Worm (Caenorhabditis elegans) whole organism, L1 larva: Measurements from ENCODE around the gene ZK666.8.
"Not testable (repeated sequence)": the region's sequence is repeated elsewhere in the genome, so short reads cannot be mapped to it uniquely, and the experiment has no call there.

Experiments used
- F16B12.6 ChIP-seq: fragments of 150-350 bp; optimal IDR thresholded peaks from 2 replicates; lab custom pipeline; 2014; ENCODE audit warnings: missing biosample characterization, missing genetic modification characterization
- aly-2 ChIP-seq: fragments of 150-350 bp; optimal IDR thresholded peaks from 2 replicates; lab custom pipeline; 2014; ENCODE audit warnings: missing biosample characterization, missing genetic modification characterization
- ceh-82 ChIP-seq, 3 experiments: fragments of 150-350 bp in 1 of 3; sonication (generic microtip) in 2 of 3; optimal IDR thresholded peaks; 2 replicates each; lab custom pipeline; 2014 to 2017; ENCODE audit warnings: missing biosample characterization in 3 of 3, missing genetic modification characterization in 3 of 3
- dsc-1 ChIP-seq: sonication (generic microtip); optimal IDR thresholded peaks from 2 replicates; lab custom pipeline; 2016; ENCODE audit warnings: mild to moderate bottlenecking, missing genetic modification characterization, missing compliant biosample characterization
- elt-2 ChIP-seq: sonication (generic microtip); optimal IDR thresholded peaks from 2 replicates; lab custom pipeline; 2016; ENCODE audit warnings: missing genetic modification characterization, mild to moderate bottlenecking, inconsistent platforms, missing compliant biosample characterization, missing genetic modification reagents
- lin-13 ChIP-seq: fragments of 150-350 bp; optimal IDR thresholded peaks from 2 replicates; lab custom pipeline; 2014; ENCODE audit warnings: missing biosample characterization, missing genetic modification reagents, missing genetic modification characterization
- lin-35 ChIP-seq, 2 experiments: fragments of 150-350 bp; optimal IDR thresholded peaks; 2 replicates each; lab custom pipeline; 2014; ENCODE audit warnings: missing biosample characterization in 2 of 2, missing genetic modification characterization in 2 of 2, missing genetic modification reagents in 2 of 2
- nhr-12 ChIP-seq: sonication (generic microtip); optimal IDR thresholded peaks from 2 replicates; lab custom pipeline; 2017; ENCODE audit warnings: missing biosample characterization, missing genetic modification characterization
- nhr-28 ChIP-seq: fragments of 150-350 bp; optimal IDR thresholded peaks from 2 replicates; lab custom pipeline; 2014; ENCODE audit warnings: missing biosample characterization, missing genetic modification characterization
- nhr-71 ChIP-seq: sonication (generic microtip); optimal IDR thresholded peaks from 2 replicates; lab custom pipeline; 2016; ENCODE audit warnings: mild to moderate bottlenecking, missing genetic modification characterization, moderate library complexity, missing compliant biosample characterization

ZK666.8 gene

DNA sequence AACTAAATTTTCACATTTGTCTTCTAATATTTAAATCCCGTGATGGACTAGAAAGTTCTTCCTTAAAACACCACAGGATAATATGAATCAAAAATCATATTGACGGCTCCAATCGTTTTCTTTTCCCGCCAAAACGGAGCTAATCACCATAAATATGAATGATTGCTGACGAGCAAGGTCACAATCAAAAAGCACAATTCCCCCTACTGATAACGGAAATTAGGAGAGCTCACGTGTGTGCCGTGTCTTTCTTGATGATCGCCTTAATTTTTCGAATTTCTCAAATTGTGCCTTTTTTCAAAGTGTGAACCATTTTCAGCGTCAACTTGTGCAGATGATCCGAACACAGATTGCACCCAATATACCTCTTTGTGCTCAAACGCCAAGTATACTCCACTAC, 49.0 kb downstream of the ZK666.8 start:
- TF ChIP-seq lin-13 (GFP tag; lab: Kevin White, UChicago) (no peak), lin-35 (GFP tag; optimal IDR thresholded peaks at IDR 0.05; lab: Kevin White, UChicago) (peak in 1 of 2 experiments; percentile 32), F16B12.6 (no peak), elt-2 (tag; lab: Kevin White, UChicago) (peak; percentile 59), nhr-71 (tag; lab: Kevin White, UChicago) (no peak), dsc-1 (tag; lab: Kevin White, UChicago) (no peak), ceh-82 (tag; optimal IDR thresholded peaks at IDR 0.05; lab: Kevin White, UChicago) (no peak)
- TF ChIP-seq, all 84 proteins: peak for 2

DNA sequence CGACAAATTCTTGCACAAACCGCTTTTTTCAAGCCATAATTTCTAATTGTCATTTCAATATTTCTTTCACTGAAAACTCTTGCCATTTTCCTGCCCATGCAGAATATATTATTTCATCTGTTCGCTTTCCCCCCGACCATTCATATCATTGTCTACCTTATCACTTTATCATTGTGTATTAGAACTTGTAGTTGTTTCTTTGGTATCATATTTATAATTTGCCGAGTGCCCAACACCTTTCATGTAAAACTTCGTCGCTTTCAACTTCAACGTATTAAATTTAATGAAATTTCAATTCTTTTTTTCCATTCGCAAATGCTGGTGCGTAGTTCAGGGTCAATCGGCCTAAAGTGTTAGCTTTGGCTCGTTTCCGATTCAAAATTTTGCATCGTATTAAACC, 50.1 kb downstream of the ZK666.8 start, which contains the start of gene ZK673.1:
TSS of gene ZK673.1 (plus strand) at position 301 of the 400 bp plus-strand sequence.
- TF ChIP-seq nhr-12, aly-2, nhr-28 (tag; lab: Kevin White, UChicago): not testable (repeated sequence)
